Worm (Caenorhabditis elegans): ENCODE results near the gene C07C7.3.

C07C7.3 gene

DNA sequence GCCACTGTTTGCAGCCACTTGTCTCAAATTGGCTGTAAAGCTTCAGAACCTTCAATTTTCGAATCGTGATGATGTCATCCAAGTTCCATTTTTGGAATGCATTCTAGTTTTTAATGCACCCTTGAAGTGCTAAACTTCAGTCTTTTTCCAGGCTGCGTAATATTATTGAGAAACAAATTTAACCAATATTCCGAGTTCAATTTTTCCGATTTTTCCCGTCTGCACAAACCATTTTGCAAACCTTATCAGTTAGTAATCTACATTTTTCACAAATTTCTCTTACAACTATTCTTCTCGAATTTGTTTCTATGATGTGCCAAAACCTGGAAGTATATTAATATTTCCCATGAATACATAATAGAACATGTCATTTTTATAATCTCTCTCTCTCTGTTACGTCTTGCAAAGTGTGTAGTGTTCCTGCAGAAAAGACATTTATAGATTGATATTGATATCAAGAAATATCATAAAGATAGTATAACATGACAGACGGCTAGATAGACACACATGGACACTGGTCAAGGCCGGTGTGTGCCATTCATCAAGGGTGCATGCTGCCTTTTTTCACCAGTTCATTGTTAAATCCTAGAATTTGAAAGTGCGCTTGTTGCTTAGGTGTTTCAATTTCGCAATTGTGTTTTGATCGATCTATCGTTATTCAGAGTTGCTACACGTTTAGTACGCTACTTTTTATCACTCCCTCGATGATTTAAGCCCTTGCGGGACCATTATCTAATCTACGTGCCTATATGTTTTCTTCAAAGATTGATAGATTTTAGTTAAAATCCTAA is 33.5 kb downstream of the C07C7.3 start:
- peak; percentile 14 for TF ChIP-seq nhr-80 (tag; optimal IDR thresholded peaks at IDR 0.05)
- TF ChIP-seq C06A6.2 (GFP tag; conservative IDR thresholded peaks at IDR 0.05): no peak
- TF ChIP-seq F37B4.10 (GFP tag; IDR thresholded peaks at IDR 0.05): no peak
- no peak for TF ChIP-seq lin-26 (GFP tag; IDR thresholded peaks at IDR 0.05)
- TF ChIP-seq B0019.2 (GFP tag; conservative IDR thresholded peaks at IDR 0.05): no peak
- 0 out of 2 replicates have a peak, but pooled peaks have one; percentile 48 for TF ChIP-seq madf-3 (GFP tag; IDR thresholded peaks at IDR 0.05)
- TF ChIP-seq lir-1 (GFP tag; conservative IDR thresholded peaks at IDR 0.05): no peak
- TF ChIP-seq F10E7.11 (tag; optimal IDR thresholded peaks at IDR 0.05): no peak
- no peak for TF ChIP-seq cebp-1 (GFP tag; IDR thresholded peaks at IDR 0.05)
- peak; percentile 58 for TF ChIP-seq cebp-1 (tag; optimal IDR thresholded peaks at IDR 0.05)

DNA sequence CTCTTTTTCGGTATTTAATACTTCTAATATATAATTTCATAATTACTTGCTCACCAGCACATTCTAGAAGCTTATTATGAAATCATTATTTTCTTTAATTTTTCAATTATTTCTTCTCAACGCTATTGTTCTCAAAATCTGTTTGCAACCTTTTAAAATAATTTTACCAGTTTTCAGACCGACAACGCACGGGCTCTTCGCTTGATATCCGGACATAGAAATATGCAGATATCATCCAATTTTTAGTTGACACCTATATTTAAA is 34.0 kb downstream of the C07C7.3 start, which contains the start of gene wnk-1:
Gene wnk-1, plus strand, starts transcription at position 165 of the 264 bp plus-strand sequence.
- no peak for TF ChIP-seq lsl-1 (GFP tag; optimal IDR thresholded peaks at IDR 0.05)
- no peak for TF ChIP-seq ceh-27 (GFP tag; optimal IDR thresholded peaks at IDR 0.05)
- no peak for TF ChIP-seq B0019.2 (GFP tag; conservative IDR thresholded peaks at IDR 0.05)

ce11 chrIV:9210841-9211240 is 45.0 kb downstream of the C07C7.3 start:
- TF ChIP-seq ceh-91 (GFP tag; IDR thresholded peaks at IDR 0.05) (no peak), nfyb-1 (GFP tag; IDR thresholded peaks at IDR 0.05) (0 out of 2 replicates have a peak, but pooled peaks have one; percentile 25)

DNA sequence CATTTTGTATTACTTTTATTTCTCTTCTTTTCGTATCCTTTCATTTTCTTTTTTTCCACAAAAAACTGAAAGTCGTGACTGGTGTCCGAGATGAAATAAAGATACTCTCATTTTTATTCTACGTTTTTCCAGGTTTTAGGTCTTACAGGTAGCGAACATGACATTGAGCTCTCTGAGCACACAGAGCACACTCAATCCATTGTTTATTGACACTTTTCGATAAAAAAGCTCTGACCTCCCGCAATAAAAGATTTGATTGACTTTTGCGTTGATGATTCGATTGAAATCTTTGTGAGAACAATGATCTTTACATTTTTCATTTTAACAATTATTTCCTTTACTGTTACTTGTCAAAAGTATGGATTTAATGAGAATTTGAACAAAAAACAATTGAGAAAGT is 46.3 kb downstream of the C07C7.3 start, which contains the start of gene C46C2.6:
Gene C46C2.6, plus strand, starts transcription at position 301 of the 400 bp plus-strand sequence.
- TF ChIP-seq F55B11.4 (tag; optimal IDR thresholded peaks at IDR 0.05; ENCODE audit: borderline replicate concordance, insufficient read depth) (no peak), sea-2 (GFP tag; IDR thresholded peaks at IDR 0.05) (no peak)

DNA sequence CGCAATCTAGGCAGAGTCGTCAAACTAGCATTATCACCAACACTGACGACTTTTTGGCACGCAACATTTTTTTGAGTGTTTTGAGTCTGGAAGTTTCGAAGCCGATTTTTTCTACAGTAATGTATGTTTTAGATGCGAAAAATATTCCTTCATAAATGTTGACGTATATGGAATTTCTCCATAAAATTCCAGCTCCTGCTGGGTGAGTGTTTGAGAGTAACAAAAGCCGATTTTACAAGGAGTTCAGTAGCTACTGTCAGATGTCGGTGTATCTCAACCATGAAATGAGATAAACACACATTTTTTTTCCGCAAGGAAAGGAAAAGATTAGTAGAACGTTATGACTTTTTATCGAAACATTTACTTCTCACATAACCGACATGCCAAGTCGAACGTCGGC is 49.0 kb downstream of the C07C7.3 start:
- TF ChIP-seq zim-3 (tag; optimal IDR thresholded peaks at IDR 0.05): no peak
- no peak for TF ChIP-seq efl-1 (GFP tag; optimal IDR thresholded peaks at IDR 0.05)
- TF ChIP-seq zfh-2 (GFP tag; conservative IDR thresholded peaks at IDR 0.05): no peak
- no peak for TF ChIP-seq nhr-120 (GFP tag; IDR thresholded peaks at IDR 0.05)
- TF ChIP-seq pha-4 (tag; optimal IDR thresholded peaks at IDR 0.05): no peak
- TF ChIP-seq hlh-12 (tag; optimal IDR thresholded peaks at IDR 0.05): no peak
- TF ChIP-seq lin-35 (GFP tag; optimal IDR thresholded peaks at IDR 0.05): no peak
- TF ChIP-seq Y53F4B.3 (GFP tag; IDR thresholded peaks at IDR 0.05): no peak
- no peak for TF ChIP-seq ccch-3 (GFP tag; optimal IDR thresholded peaks at IDR 0.05)
- no peak for TF ChIP-seq lin-54 (GFP tag; optimal IDR thresholded peaks at IDR 0.05)
- no peak for TF ChIP-seq F52B5.7 (tag; optimal IDR thresholded peaks at IDR 0.05)
- TF ChIP-seq egl-18 (GFP tag; IDR thresholded peaks at IDR 0.05): no peak
- TF ChIP-seq athp-1 (tag; optimal IDR thresholded peaks at IDR 0.05): no peak
- no peak for TF ChIP-seq mxl-1 (tag; optimal IDR thresholded peaks at IDR 0.05)
- TF ChIP-seq pbrm-1 (GFP tag; IDR thresholded peaks at IDR 0.05): no peak
- TF ChIP-seq unc-130 (GFP tag; optimal IDR thresholded peaks at IDR 0.05): no peak
- TF ChIP-seq let-526 (GFP tag; IDR thresholded peaks at IDR 0.05): no peak
- TF ChIP-seq attf-3 (GFP tag; conservative IDR thresholded peaks at IDR 0.05): no peak
- TF ChIP-seq K11D2.4 (GFP tag; IDR thresholded peaks at IDR 0.05): no peak

Data from whole organism, young adult.